Fruit fly (Drosophila melanogaster) whole organism, embryonic: ENCODE results near the gene CG16903.

Experiments
- Ada2b ChIP-seq: fragments of 200-800 bp; sonication (Bioruptor generic); IDR thresholded peaks from 2 replicates; pipeline ENCODE4 v1.3.6; 2022; ENCODE audit warnings: missing biosample characterization, missing genetic modification characterization
- Atf-2 ChIP-seq: fragments of 200-800 bp; sonication (Bioruptor generic); optimal IDR thresholded peaks from 2 replicates; lab custom pipeline; 2016; ENCODE audit warnings: missing biosample characterization, missing genetic modification characterization
- Blimp-1 ChIP-seq: fragments of 200-800 bp; sonication (Bioruptor generic); optimal IDR thresholded peaks from 3 replicates; lab custom pipeline; 2018; ENCODE audit warnings: missing biosample characterization, missing genetic modification characterization, mild to moderate bottlenecking, moderate library complexity, missing genetic modification reagents
- CG12155 ChIP-seq: fragments of 200-800 bp; sonication (Bioruptor generic); optimal IDR thresholded peaks from 3 replicates; lab custom pipeline; 2016; ENCODE audit warnings: missing biosample characterization, missing genetic modification characterization
- CG12769 ChIP-seq: fragments of 200-800 bp; sonication (Bioruptor generic); optimal IDR thresholded peaks from 2 replicates; lab custom pipeline; 2019; ENCODE audit warnings: missing biosample characterization, mild to moderate bottlenecking, missing genetic modification characterization, moderate library complexity
- CG14014 ChIP-seq: fragments of 200-800 bp; sonication (Bioruptor generic); IDR thresholded peaks from 2 replicates; pipeline ENCODE4 v1.3.6; 2022; ENCODE audit warnings: missing biosample characterization, missing genetic modification characterization
- CG14441 ChIP-seq: fragments of 200-800 bp; sonication (Bioruptor generic); IDR thresholded peaks from 2 replicates; pipeline ENCODE4 v1.3.6; 2022; ENCODE audit warnings: missing biosample characterization, missing genetic modification characterization
- CG14710 ChIP-seq: fragments of 200-800 bp; sonication (Bioruptor generic); optimal IDR thresholded peaks from 3 replicates; lab custom pipeline; 2019; ENCODE audit warnings: missing biosample characterization, mild to moderate bottlenecking, missing genetic modification characterization, moderate library complexity
- CG15479 ChIP-seq: fragments of 200-800 bp; sonication (Bioruptor generic); optimal IDR thresholded peaks from 3 replicates; lab custom pipeline; 2019; ENCODE audit warnings: missing biosample characterization, mild to moderate bottlenecking, missing genetic modification characterization, moderate library complexity
- CG15514 ChIP-seq: fragments of 200-800 bp; sonication (Bioruptor generic); optimal IDR thresholded peaks from 3 replicates; lab custom pipeline; 2017; ENCODE audit warnings: missing biosample characterization, missing genetic modification characterization, mild to moderate bottlenecking, moderate library complexity, missing genetic modification reagents
- CG15696 ChIP-seq: fragments of 200-800 bp; sonication (Bioruptor generic); optimal IDR thresholded peaks from 2 replicates; lab custom pipeline; 2019; ENCODE audit warnings: missing biosample characterization, mild to moderate bottlenecking, missing genetic modification characterization, moderate library complexity
- CG1603 ChIP-seq: fragments of 200-800 bp; sonication (Bioruptor generic); optimal IDR thresholded peaks from 2 replicates; lab custom pipeline; 2019; ENCODE audit warnings: missing biosample characterization, mild to moderate bottlenecking, missing genetic modification characterization, moderate library complexity
- CG17385 ChIP-seq: fragments of 200-800 bp; sonication (Bioruptor generic); optimal IDR thresholded peaks from 3 replicates; lab custom pipeline; 2018; ENCODE audit warnings: missing biosample characterization, mild to moderate bottlenecking, missing genetic modification characterization
- CG18262 ChIP-seq: fragments of 200-800 bp; optimal IDR thresholded peaks from 3 replicates; lab custom pipeline; 2019; ENCODE audit warnings: missing biosample characterization, mild to moderate bottlenecking, missing genetic modification characterization, moderate library complexity
- CG18764 ChIP-seq: fragments of 200-800 bp; sonication (Bioruptor generic); optimal IDR thresholded peaks from 3 replicates; lab custom pipeline; 2016; ENCODE audit warnings: missing biosample characterization, missing genetic modification characterization
- CG2120 ChIP-seq: fragments of 200-800 bp; sonication (Bioruptor generic); optimal IDR thresholded peaks from 3 replicates; lab custom pipeline; 2016; ENCODE audit warnings: missing biosample characterization, missing genetic modification characterization
- CG2712 ChIP-seq: fragments of 200-800 bp; optimal IDR thresholded peaks from 3 replicates; lab custom pipeline; 2019; ENCODE audit warnings: missing biosample characterization, mild to moderate bottlenecking, missing genetic modification characterization, moderate library complexity
- CG30020 ChIP-seq: fragments of 200-800 bp; optimal IDR thresholded peaks from 2 replicates; lab custom pipeline; 2019; ENCODE audit warnings: missing biosample characterization, mild to moderate bottlenecking, missing genetic modification characterization, moderate library complexity
- CG31365 ChIP-seq: fragments of 200-800 bp; sonication (Bioruptor generic); optimal IDR thresholded peaks from 2 replicates; lab custom pipeline; 2018; ENCODE audit warnings: missing biosample characterization, mild to moderate bottlenecking, missing genetic modification characterization
- CG31388 ChIP-seq: fragments of 200-800 bp; sonication (Bioruptor generic); optimal IDR thresholded peaks from 2 replicates; lab custom pipeline; 2016; ENCODE audit warnings: missing biosample characterization, missing genetic modification characterization
- CG33213 ChIP-seq: fragments of 200-800 bp; sonication (Bioruptor generic); optimal IDR thresholded peaks from 3 replicates; lab custom pipeline; 2016; ENCODE audit warnings: missing biosample characterization, missing genetic modification characterization
- Camta ChIP-seq: fragments of 200-800 bp; sonication (Bioruptor generic); optimal IDR thresholded peaks from 2 replicates; lab custom pipeline; 2016; ENCODE audit warnings: missing biosample characterization, missing genetic modification characterization
- Ets97D ChIP-seq: fragments of 200-800 bp; sonication (Bioruptor generic); optimal IDR thresholded peaks from 3 replicates; lab custom pipeline; 2016; ENCODE audit warnings: missing biosample characterization, missing genetic modification characterization
- Fer1 ChIP-seq: fragments of 200-800 bp; sonication (Bioruptor generic); optimal IDR thresholded peaks from 2 replicates; lab custom pipeline; 2017; ENCODE audit warnings: missing biosample characterization, mild to moderate bottlenecking, missing genetic modification characterization
- Hr3 ChIP-seq: fragments of 200-800 bp; sonication (Bioruptor generic); optimal IDR thresholded peaks from 3 replicates; lab custom pipeline; 2016; ENCODE audit warnings: missing biosample characterization, missing genetic modification characterization
- Hr78 ChIP-seq, 2 experiments: fragments of 200-800 bp in 1 of 2; fragments of >200 bp in 1 of 2; sonication (Bioruptor generic) in 1 of 2; optimal IDR thresholded peaks; 2 replicates each; lab custom pipeline; 2017 to 2019; ENCODE audit warnings: missing biosample characterization in 2 of 2, missing genetic modification characterization in 2 of 2, mild to moderate bottlenecking in 1 of 2, moderate library complexity in 1 of 2
- Hsf ChIP-seq: fragments of 200-800 bp; sonication (Bioruptor generic); optimal IDR thresholded peaks from 3 replicates; lab custom pipeline; 2016; ENCODE audit warnings: missing biosample characterization, missing genetic modification characterization
- MESR4 ChIP-seq: fragments of 200-800 bp; sonication (Bioruptor generic); optimal IDR thresholded peaks from 2 replicates; lab custom pipeline; 2018; ENCODE audit warnings: missing biosample characterization, mild to moderate bottlenecking, missing genetic modification characterization, moderate library complexity
- Rfx ChIP-seq: fragments of 200-800 bp; sonication (Bioruptor generic); IDR thresholded peaks from 2 replicates; pipeline ENCODE4 v1.3.6; 2022; ENCODE audit warnings: missing biosample characterization, missing genetic modification characterization
- Scr ChIP-seq: fragments of 200-800 bp; sonication (Bioruptor generic); IDR thresholded peaks from 2 replicates; pipeline ENCODE4 v1.3.6; 2022; ENCODE audit warnings: missing biosample characterization, missing genetic modification characterization; ENCODE audit not compliant: partially characterized antibody
- Sry-δ ChIP-seq: fragments of 200-800 bp; sonication (Bioruptor generic); optimal IDR thresholded peaks from 2 replicates; lab custom pipeline; 2016; ENCODE audit warnings: missing biosample characterization, missing genetic modification characterization
- Xrp1 ChIP-seq: fragments of 200-800 bp; sonication (Bioruptor generic); IDR thresholded peaks from 2 replicates; pipeline ENCODE4 v1.3.6; 2022; ENCODE audit warnings: missing biosample characterization, missing genetic modification characterization
- crp ChIP-seq, 2 experiments: fragments of 200-800 bp; sonication (Bioruptor generic); optimal IDR thresholded peaks; 2 replicates in 1 of 2; 3 replicates in 1 of 2; lab custom pipeline; 2017; ENCODE audit warnings: missing biosample characterization in 2 of 2, missing genetic modification characterization in 2 of 2, mild to moderate bottlenecking in 1 of 2, moderate library complexity in 1 of 2
- ewg ChIP-seq: fragments of 200-800 bp; sonication (Bioruptor generic); optimal IDR thresholded peaks from 3 replicates; lab custom pipeline; 2017; ENCODE audit warnings: mild to moderate bottlenecking, missing biosample characterization, missing genetic modification reagents, missing genetic modification characterization
- hbn ChIP-seq: fragments of 200-800 bp; sonication (Bioruptor generic); IDR thresholded peaks from 2 replicates; pipeline ENCODE4 v1.3.6; 2022; ENCODE audit warnings: missing biosample characterization, missing genetic modification characterization; ENCODE audit not compliant: partially characterized antibody
- hkb ChIP-seq, 2 experiments: fragments of 200-800 bp in 1 of 2; fragments of >200 bp in 1 of 2; sonication (Bioruptor generic) in 1 of 2; IDR thresholded peaks in 1 of 2; optimal IDR thresholded peaks in 1 of 2; 2 replicates each; pipeline versions ENCODE4 v1.3.6 to Lab custom; 2017 to 2022; ENCODE audit warnings: missing biosample characterization in 1 of 2, missing genetic modification characterization in 1 of 2
- ind ChIP-seq: fragments of 200-800 bp; sonication (Bioruptor generic); optimal IDR thresholded peaks from 3 replicates; lab custom pipeline; 2016; ENCODE audit warnings: missing biosample characterization, missing genetic modification characterization
- oc ChIP-seq: fragments of 200-800 bp; sonication (Bioruptor generic); optimal IDR thresholded peaks from 2 replicates; lab custom pipeline; 2018; ENCODE audit warnings: missing biosample characterization, mild to moderate bottlenecking, missing genetic modification characterization, moderate library complexity
- odd ChIP-seq: fragments of 200-800 bp; sonication (Bioruptor generic); optimal IDR thresholded peaks from 2 replicates; lab custom pipeline; 2017; ENCODE audit warnings: missing biosample characterization, mild to moderate bottlenecking, missing genetic modification characterization
- prd ChIP-seq, 3 experiments: fragments of >200 bp in 2 of 3; fragments of 200-800 bp in 1 of 3; sonication (Bioruptor generic) in 1 of 3; optimal IDR thresholded peaks in 2 of 3; IDR thresholded peaks in 1 of 3; 2 replicates in 2 of 3; 3 replicates in 1 of 3; pipeline versions ENCODE4 v1.3.6 to Lab custom; 2017 to 2022; ENCODE audit warnings: missing biosample characterization in 1 of 3, missing genetic modification characterization in 1 of 3
- rib ChIP-seq: fragments of 200-800 bp; sonication (Bioruptor generic); IDR thresholded peaks from 2 replicates; pipeline ENCODE4 v1.3.6; 2022; ENCODE audit warnings: missing biosample characterization, missing genetic modification characterization
- row ChIP-seq: fragments of 200-800 bp; sonication (Bioruptor generic); IDR thresholded peaks from 3 replicates; pipeline ENCODE4 v1.3.6; 2022; ENCODE audit warnings: missing biosample characterization, missing genetic modification characterization
- sd ChIP-seq: fragments of 200-800 bp; sonication (Bioruptor generic); optimal IDR thresholded peaks from 3 replicates; lab custom pipeline; 2018; ENCODE audit warnings: missing biosample characterization, mild to moderate bottlenecking, missing genetic modification characterization, moderate library complexity
- sob ChIP-seq: fragments of 200-800 bp; sonication (Bioruptor generic); IDR thresholded peaks from 2 replicates; pipeline ENCODE4 v1.3.6; 2022; ENCODE audit warnings: missing biosample characterization, missing genetic modification characterization
- stwl ChIP-seq: fragments of 200-800 bp; sonication (Bioruptor generic); optimal IDR thresholded peaks from 3 replicates; lab custom pipeline; 2018; ENCODE audit warnings: missing biosample characterization, mild to moderate bottlenecking, missing genetic modification characterization, moderate library complexity
- zfh1 ChIP-seq: fragments of 200-800 bp; sonication (Bioruptor generic); IDR thresholded peaks from 3 replicates; pipeline ENCODE4 v1.3.6; 2022; ENCODE audit warnings: missing biosample characterization, missing genetic modification characterization

Gene CG16903

dm6 chrX:2041981-2042847 lies 38.0 kb downstream of the CG16903 start, which contains the start of the genes Actn and usp (continued):
- peak; percentile 1 for TF ChIP-seq Ets97D
- TF ChIP-seq CG14441 (GFP tag; lab: Robert Waterston, UW) = 0 out of 2 replicates have a peak, but pooled peaks have one; percentile 5
- TF ChIP-seq Hsf (GFP tag; lab: Kevin White, UChicago) = peak; percentile 1
- peak; percentile 40 for TF ChIP-seq stwl (tag; lab: Kevin White, UChicago)
- peak; percentile 17 for TF ChIP-seq CG12769
- TF ChIP-seq Xrp1 (GFP tag; lab: Robert Waterston, UW) = peak; percentile 42; the same call in 1 of the 2 replicates
- peak; percentile 42; the same call in 1 of the 2 replicates for TF ChIP-seq Rfx
- no peak for TF ChIP-seq hkb (optimal IDR thresholded peaks at IDR 0.05; lab: Kevin White, UChicago)
- TF ChIP-seq hkb (GFP tag; IDR thresholded peaks at IDR 0.05; lab: Robert Waterston, UW) = peak; percentile 31; the same call in 1 of the 2 replicates
- peak; percentile 18 for TF ChIP-seq CG12155 (GFP tag; lab: Kevin White, UChicago)
- TF ChIP-seq Atf-2 (GFP tag; lab: Kevin White, UChicago) = no peak
- TF ChIP-seq crp (GFP tag; optimal IDR thresholded peaks at IDR 0.05; lab: Kevin White, UChicago) = peak in 1 of 2 experiments; percentile 82
- peak; percentile 91 for TF ChIP-seq CG30020 (tag; lab: Kevin White, UChicago)
- peak; percentile 18 for TF ChIP-seq CG33213 (GFP tag; lab: Kevin White, UChicago)
- TF ChIP-seq odd (GFP tag; lab: Kevin White, UChicago) = no peak
- TF ChIP-seq CG2120 (GFP tag; lab: Kevin White, UChicago) = peak; percentile 26
- TF ChIP-seq CG15514 (GFP tag; lab: Kevin White, UChicago) = peak; percentile 96
- peak; percentile 23 for TF ChIP-seq CG15696 (tag; lab: Kevin White, UChicago)
- peak; percentile 16 for TF ChIP-seq CG15479 (GFP tag; lab: Kevin White, UChicago)
- TF ChIP-seq Hr3 = peak; percentile 0
- TF ChIP-seq Camta = no peak
- TF ChIP-seq ewg (GFP tag; lab: Kevin White, UChicago) = peak; percentile 3
- peak; percentile 47 for TF ChIP-seq CG14710 (tag; lab: Kevin White, UChicago)
- peak; percentile 23 for TF ChIP-seq ind (GFP tag; lab: Kevin White, UChicago)
- peak; percentile 2 for TF ChIP-seq MESR4 (GFP tag; lab: Kevin White, UChicago)
- peak; percentile 11 for TF ChIP-seq oc (tag; lab: Kevin White, UChicago)
- no peak for TF ChIP-seq CG31388 (GFP tag; lab: Kevin White, UChicago)
- TF ChIP-seq zfh1 (GFP tag; lab: Robert Waterston, UW) = peak; percentile 13; the same call in 1 of the 3 replicates
- peak; percentile 49 for TF ChIP-seq CG1603
- no peak for TF ChIP-seq hbn
- TF ChIP-seq CG18764 = no peak
- peak; percentile 76 for TF ChIP-seq row
- TF ChIP-seq CG17385 (GFP tag; lab: Kevin White, UChicago) = peak; percentile 89
- TF ChIP-seq rib = peak; percentile 94
- peak; percentile 22; the same call in 1 of the 2 replicates for TF ChIP-seq sob (GFP tag; lab: Robert Waterston, UW)
- TF ChIP-seq Scr (GFP tag; lab: Robert Waterston, UW) = 0 out of 2 replicates have a peak, but pooled peaks have one; percentile 17
- TF ChIP-seq CG14014 (GFP tag; lab: Robert Waterston, UW) = peak; percentile 51; the same call in 1 of the 2 replicates
- TF ChIP-seq Blimp-1 = peak; percentile 18
- TF ChIP-seq Hr78 (GFP tag; optimal IDR thresholded peaks at IDR 0.05; lab: Kevin White, UChicago) = peak in 1 of 2 experiments; percentile 53
- no peak for TF ChIP-seq Fer1 (GFP tag; lab: Kevin White, UChicago)
- peak; percentile 42 for TF ChIP-seq CG2712 (tag; lab: Kevin White, UChicago)
- TF ChIP-seq Sry-δ = peak; percentile 3
- TF ChIP-seq CG18262 (tag; lab: Kevin White, UChicago) = peak; percentile 33
- TF ChIP-seq prd (optimal IDR thresholded peaks at IDR 0.05; lab: Kevin White, UChicago) = no peak
- peak; percentile 33; the same call in 1 of the 3 replicates for TF ChIP-seq prd (GFP tag; IDR thresholded peaks at IDR 0.05; lab: Robert Waterston, UW)
- no peak for TF ChIP-seq CG31365
- TF ChIP-seq Ada2b = 0 out of 2 replicates have a peak, but pooled peaks have one; percentile 9
- TF ChIP-seq sd (tag; lab: Kevin White, UChicago) = no peak
